Worm (Caenorhabditis elegans): Measurements from ENCODE around the gene F44F4.10.

Gene F44F4.10

ce11 chrII:10872541-10872940 lies 44.5 kb downstream of the F44F4.10 start, which contains the start of the genes cyn-4 and copz-1 (continued):
- TF ChIP-seq Y22D7AL.16 (tag; optimal IDR thresholded peaks at IDR 0.05) (no peak), npax-4 (tag; optimal IDR thresholded peaks at IDR 0.05) (no peak), hlh-13 (GFP tag; optimal IDR thresholded peaks at IDR 0.05) (no peak), lim-6 (tag; optimal IDR thresholded peaks at IDR 0.05) (peak; percentile 48), hlh-8 (tag; optimal IDR thresholded peaks at IDR 0.05) (peak; percentile 55), K02D7.2 (tag; optimal IDR thresholded peaks at IDR 0.05) (no peak), unc-86 (tag; optimal IDR thresholded peaks at IDR 0.05) (no peak), hlh-15 (tag; optimal IDR thresholded peaks at IDR 0.05) (no peak), ceh-14 (tag; optimal IDR thresholded peaks at IDR 0.05) (peak; percentile 69), K09A11.1 (tag; optimal IDR thresholded peaks at IDR 0.05; ENCODE audit: insufficient read depth) (no peak), madf-2 (tag; optimal IDR thresholded peaks at IDR 0.05) (no peak), elt-4 (tag; optimal IDR thresholded peaks at IDR 0.05) (no peak), pha-4 (tag; optimal IDR thresholded peaks at IDR 0.05) (no peak), gmeb-2 (tag; optimal IDR thresholded peaks at IDR 0.05) (no peak), sox-2 (GFP tag; IDR thresholded peaks at IDR 0.05) (no peak), ets-4 (tag; optimal IDR thresholded peaks at IDR 0.05) (peak; percentile 87), ceh-34 (tag; optimal IDR thresholded peaks at IDR 0.05) (peak; percentile 38), syd-9 (tag; optimal IDR thresholded peaks at IDR 0.05) (no peak), che-1 (tag; optimal IDR thresholded peaks at IDR 0.05) (no peak), pros-1 (tag; optimal IDR thresholded peaks at IDR 0.05) (no peak), unc-3 (GFP tag; conservative IDR thresholded peaks at IDR 0.05) (0 out of 2 replicates have a peak, but pooled peaks have one; percentile 17), unc-3 (tag; optimal IDR thresholded peaks at IDR 0.05) (no peak), dmd-4 (tag; optimal IDR thresholded peaks at IDR 0.05; ENCODE audit: borderline replicate concordance) (no peak), fax-1 (tag; optimal IDR thresholded peaks at IDR 0.05) (no peak), hlh-6 (tag; optimal IDR thresholded peaks at IDR 0.05) (no peak), tbx-2 (tag; optimal IDR thresholded peaks at IDR 0.05) (peak; percentile 92), pha-2 (tag; optimal IDR thresholded peaks at IDR 0.05) (no peak), ceh-22 (tag; optimal IDR thresholded peaks at IDR 0.05) (no peak), pag-3 (tag; optimal IDR thresholded peaks at IDR 0.05; ENCODE audit: borderline replicate concordance) (no peak), fkh-10 (GFP tag; optimal IDR thresholded peaks at IDR 0.05) (no peak), C08G9.2 (tag; optimal IDR thresholded peaks at IDR 0.05) (peak; percentile 89), hlh-30 (tag; optimal IDR thresholded peaks at IDR 0.05; ENCODE audit: insufficient read depth) (peak; percentile 81), ceh-2 (tag; optimal IDR thresholded peaks at IDR 0.05) (peak; percentile 92), ama-1 (optimal IDR thresholded peaks at IDR 0.05) (no peak), ceh-48 (tag; optimal IDR thresholded peaks at IDR 0.05) (no peak), ahr-1 (tag; optimal IDR thresholded peaks at IDR 0.05) (no peak), nhr-232 (tag; optimal IDR thresholded peaks at IDR 0.05) (no peak), elt-2 (tag; optimal IDR thresholded peaks at IDR 0.05) (peak; percentile 65), ceh-45 (GFP tag; IDR thresholded peaks at IDR 0.05) (no peak), ceh-18 (tag; optimal IDR thresholded peaks at IDR 0.05) (no peak), unc-55 (GFP tag; optimal IDR thresholded peaks at IDR 0.05) (no peak), nfya-1 (tag; optimal IDR thresholded peaks at IDR 0.05) (peak; percentile 60), tbx-7 (tag; optimal IDR thresholded peaks at IDR 0.05) (peak; percentile 78), ceh-6 (GFP tag; optimal IDR thresholded peaks at IDR 0.05) (no peak), C38D4.7 (GFP tag; optimal IDR thresholded peaks at IDR 0.05) (no peak), T23F11.4 (GFP tag; optimal IDR thresholded peaks at IDR 0.05) (no peak), ceh-24 (tag; optimal IDR thresholded peaks at IDR 0.05) (no peak), mec-3 (tag; optimal IDR thresholded peaks at IDR 0.05; ENCODE audit: borderline replicate concordance) (no peak)
